Worm (Caenorhabditis elegans) whole organism, L2 larva: Measurements from ENCODE around the gene srd-29.

ENCODE experiments used
- C34F6.9 ChIP-seq: fragments of 150-350 bp; optimal IDR thresholded peaks from 2 replicates; lab custom pipeline; 2014; ENCODE audit warnings: missing biosample characterization, missing genetic modification characterization
- F13H6.1 ChIP-seq: sonication (generic microtip); optimal IDR thresholded peaks from 2 replicates; lab custom pipeline; 2016; ENCODE audit warnings: missing genetic modification characterization, missing compliant biosample characterization
- Y55F3AM.14 ChIP-seq: fragments of 200-800 bp; sonication (Bioruptor generic); optimal IDR thresholded peaks from 2 replicates; lab custom pipeline; 2018; ENCODE audit warnings: mild to moderate bottlenecking, missing genetic modification characterization, missing compliant biosample characterization
- alr-1 ChIP-seq: fragments of 150-350 bp; optimal IDR thresholded peaks from 2 replicates; lab custom pipeline; 2014; ENCODE audit warnings: missing biosample characterization, missing genetic modification characterization
- aly-2 ChIP-seq: fragments of 150-350 bp; optimal IDR thresholded peaks from 2 replicates; lab custom pipeline; 2014; ENCODE audit warnings: missing biosample characterization, missing genetic modification characterization
- blmp-1 ChIP-seq: sonication (generic microtip); optimal IDR thresholded peaks from 2 replicates; lab custom pipeline; 2017; ENCODE audit warnings: missing genetic modification characterization, mild to moderate bottlenecking, missing compliant biosample characterization, antibody characterized with exemption, moderate library complexity; ENCODE audit not compliant: insufficient read depth
- crh-2 ChIP-seq: sonication (generic microtip); optimal IDR thresholded peaks from 2 replicates; lab custom pipeline; 2017; ENCODE audit warnings: missing biosample characterization, missing genetic modification characterization
- dmd-4 ChIP-seq: sonication (generic microtip); optimal IDR thresholded peaks from 2 replicates; lab custom pipeline; 2017; ENCODE audit warnings: missing biosample characterization, missing genetic modification characterization
- egl-27 ChIP-seq: sonication (generic microtip); optimal IDR thresholded peaks from 3 replicates; lab custom pipeline; 2017; ENCODE audit warnings: missing biosample characterization, missing genetic modification reagents, missing genetic modification characterization
- elt-1 ChIP-seq: fragments of 150-350 bp; optimal IDR thresholded peaks from 2 replicates; lab custom pipeline; 2014; ENCODE audit warnings: missing biosample characterization, missing genetic modification characterization
- fos-1 ChIP-seq: fragments of 150-350 bp; optimal IDR thresholded peaks from 2 replicates; lab custom pipeline; 2014; ENCODE audit warnings: missing biosample characterization, missing genetic modification characterization
- gmeb-1 ChIP-seq: fragments of 150-350 bp; optimal IDR thresholded peaks from 2 replicates; lab custom pipeline; 2014; ENCODE audit warnings: missing biosample characterization, missing genetic modification characterization
- lin-11 ChIP-seq: fragments of 150-350 bp; sonication (generic microtip); optimal IDR thresholded peaks from 2 replicates; lab custom pipeline; 2014; ENCODE audit warnings: missing biosample characterization, missing genetic modification characterization, inconsistent platforms, mixed read lengths
- lin-13 ChIP-seq: fragments of 150-350 bp; optimal IDR thresholded peaks from 2 replicates; lab custom pipeline; 2014; ENCODE audit warnings: missing biosample characterization, missing genetic modification reagents, missing genetic modification characterization
- lin-39 ChIP-seq: fragments of 150-350 bp; optimal IDR thresholded peaks from 2 replicates; lab custom pipeline; 2014; ENCODE audit warnings: missing biosample characterization, missing genetic modification reagents, missing genetic modification characterization
- mab-5 ChIP-seq: fragments of 150-350 bp; optimal IDR thresholded peaks from 2 replicates; lab custom pipeline; 2014; ENCODE audit warnings: missing biosample characterization, missing genetic modification characterization
- mdl-1 ChIP-seq, 2 experiments: fragments of 150-350 bp in 1 of 2; sonication (generic microtip) in 1 of 2; optimal IDR thresholded peaks; 2 replicates each; lab custom pipeline; 2017; ENCODE audit warnings: missing biosample characterization in 2 of 2, missing genetic modification characterization in 2 of 2
- nhr-10 ChIP-seq: sonication (generic microtip); optimal IDR thresholded peaks from 2 replicates; lab custom pipeline; 2017; ENCODE audit warnings: missing biosample characterization, missing genetic modification characterization
- nhr-11 ChIP-seq: fragments of 150-350 bp; optimal IDR thresholded peaks from 2 replicates; lab custom pipeline; 2014; ENCODE audit warnings: missing biosample characterization, missing genetic modification characterization
- nhr-129 ChIP-seq: fragments of 150-350 bp; optimal IDR thresholded peaks from 2 replicates; lab custom pipeline; 2014; ENCODE audit warnings: missing biosample characterization, missing genetic modification characterization
- nhr-23 ChIP-seq: fragments of 150-350 bp; optimal IDR thresholded peaks from 2 replicates; lab custom pipeline; 2014; ENCODE audit warnings: missing biosample characterization, missing genetic modification reagents, missing genetic modification characterization
- nhr-237 ChIP-seq: fragments of 150-350 bp; optimal IDR thresholded peaks from 2 replicates; lab custom pipeline; 2014; ENCODE audit warnings: missing biosample characterization, missing genetic modification characterization
- nhr-77 ChIP-seq: fragments of 150-350 bp; optimal IDR thresholded peaks from 2 replicates; lab custom pipeline; 2014; ENCODE audit warnings: missing biosample characterization, missing genetic modification characterization
- peb-1 ChIP-seq: fragments of 150-350 bp; optimal IDR thresholded peaks from 2 replicates; lab custom pipeline; 2014; ENCODE audit warnings: missing biosample characterization, missing genetic modification characterization
- sem-4 ChIP-seq: fragments of 150-350 bp; optimal IDR thresholded peaks from 2 replicates; lab custom pipeline; 2014; ENCODE audit warnings: missing biosample characterization, missing genetic modification reagents, missing genetic modification characterization
- sma-9 ChIP-seq, 2 experiments: fragments of 150-350 bp in 1 of 2; sonication (generic microtip) in 1 of 2; optimal IDR thresholded peaks; 2 replicates each; lab custom pipeline; 2014 to 2016; ENCODE audit warnings: missing genetic modification characterization in 2 of 2, mild to moderate bottlenecking in 1 of 2, missing biosample characterization in 1 of 2, missing compliant biosample characterization in 1 of 2, missing genetic modification reagents in 1 of 2, moderate library complexity in 1 of 2
- snpc-4 ChIP-seq: fragments of 150-350 bp; optimal IDR thresholded peaks from 2 replicates; lab custom pipeline; 2014; ENCODE audit warnings: missing biosample characterization, missing genetic modification characterization
- unc-39 ChIP-seq: fragments of 150-350 bp; optimal IDR thresholded peaks from 2 replicates; lab custom pipeline; 2014; ENCODE audit warnings: missing biosample characterization, missing genetic modification characterization
- unc-55 ChIP-seq: fragments of 150-350 bp; sonication (generic microtip); optimal IDR thresholded peaks from 3 replicates; lab custom pipeline; 2014; ENCODE audit warnings: missing biosample characterization, missing genetic modification reagents, missing genetic modification characterization
- unc-62 ChIP-seq: fragments of 150-350 bp; optimal IDR thresholded peaks from 2 replicates; lab custom pipeline; 2014; ENCODE audit warnings: missing biosample characterization, missing genetic modification reagents, missing genetic modification characterization
- zag-1 ChIP-seq: fragments of 150-350 bp; optimal IDR thresholded peaks from 2 replicates; lab custom pipeline; 2014; ENCODE audit warnings: missing biosample characterization, missing genetic modification characterization
- ztf-11 ChIP-seq: sonication (generic microtip); optimal IDR thresholded peaks from 2 replicates; lab custom pipeline; 2017; ENCODE audit warnings: missing biosample characterization, missing genetic modification characterization
- ztf-4 ChIP-seq: fragments of 150-350 bp; optimal IDR thresholded peaks from 2 replicates; lab custom pipeline; 2014; ENCODE audit warnings: missing biosample characterization, missing genetic modification characterization

srd-29 gene

ce11 chrV:7612044-7612443 lies 23.5 kb upstream of the srd-29 start, which contains the start of gene clec-215:
Gene clec-215 (plus strand): TSS chrV:7612344.
- TF ChIP-seq lin-39 (tag; lab: Kevin White, UChicago) (no peak), Y55F3AM.14 (GFP tag; lab: Kevin White, UChicago) (no peak), blmp-1 (tag; lab: Kevin White, UChicago) (no peak), zag-1 (no peak)

- TF ChIP-seq nhr-77 (tag; lab: Kevin White, UChicago) = no peak
- TF ChIP-seq lin-11 (tag; lab: Kevin White, UChicago) = no peak
- no peak for TF ChIP-seq lin-13
- TF ChIP-seq nhr-237 (tag; lab: Kevin White, UChicago) = no peak
- TF ChIP-seq alr-1 = no peak
- no peak for TF ChIP-seq peb-1 (tag; lab: Kevin White, UChicago)
- no peak for TF ChIP-seq sem-4 (tag; lab: Kevin White, UChicago)
- no peak for TF ChIP-seq C34F6.9
- no peak for TF ChIP-seq egl-27 (tag; lab: Kevin White, UChicago)
- no peak for TF ChIP-seq ztf-4
- TF ChIP-seq elt-1 (tag; lab: Kevin White, UChicago) = no peak
- no peak for TF ChIP-seq unc-39
Observed at ce11 chrV:7618114-7618513, 17.5 kb upstream of the srd-29 start, which contains the start of gene C50E3.15. Gene C50E3.15 (plus strand): TSS chrV:7618414.

ce11 chrV:7622011-7622465 lies 13.5 kb upstream of the srd-29 start, which contains the start of gene C50E3.12:
Gene C50E3.12 (minus strand): TSS chrV:7622061.
- TF ChIP-seq sem-4 (tag; lab: Kevin White, UChicago) (no peak), unc-39 (no peak), aly-2 (tag; lab: Kevin White, UChicago) (no peak), Y55F3AM.14 (GFP tag; lab: Kevin White, UChicago) (no peak), C34F6.9 (no peak), fos-1 (tag; lab: Kevin White, UChicago) (no peak), lin-13 (no peak), snpc-4 (tag; lab: Kevin White, UChicago) (no peak), sma-9 (GFP tag; optimal IDR thresholded peaks at IDR 0.05; lab: Kevin White, UChicago) (no peak), sma-9 (tag; optimal IDR thresholded peaks at IDR 0.05; lab: Kevin White, UChicago) (no peak), gmeb-1 (no peak), elt-1 (tag; lab: Kevin White, UChicago) (no peak)

- TF ChIP-seq F13H6.1 (tag; lab: Kevin White, UChicago) = no peak
- no peak for TF ChIP-seq mab-5
- TF ChIP-seq unc-62 (GFP tag; lab: Kevin White, UChicago) = no peak
Observed at ce11 chrV:7624152-7624551, 11.4 kb upstream of the srd-29 start, which contains the start of gene C50E3.13. Gene C50E3.13 (minus strand): TSS chrV:7624252.

ce11 chrV:7624652-7625051 lies 10.9 kb upstream of the srd-29 start, which contains the start of gene grsp-4:
Gene grsp-4 (plus strand): TSS chrV:7624952.
- TF ChIP-seq nhr-10 (tag; lab: Kevin White, UChicago) (no peak), lin-39 (tag; lab: Kevin White, UChicago) (no peak), nhr-23 (tag; lab: Kevin White, UChicago) (no peak), lin-11 (tag; lab: Kevin White, UChicago) (no peak), unc-55 (GFP tag; lab: Kevin White, UChicago) (no peak), C34F6.9 (no peak), crh-2 (tag; lab: Kevin White, UChicago) (no peak), dmd-4 (tag; lab: Kevin White, UChicago) (no peak), ztf-4 (no peak), nhr-11 (tag; lab: Kevin White, UChicago) (no peak), peb-1 (tag; lab: Kevin White, UChicago) (no peak), nhr-129 (tag; lab: Kevin White, UChicago) (no peak), ztf-11 (tag; lab: Kevin White, UChicago) (no peak), sma-9 (GFP tag; optimal IDR thresholded peaks at IDR 0.05; lab: Kevin White, UChicago) (no peak), sma-9 (tag; optimal IDR thresholded peaks at IDR 0.05; lab: Kevin White, UChicago) (no peak), egl-27 (tag; lab: Kevin White, UChicago) (no peak), gmeb-1 (no peak), elt-1 (tag; lab: Kevin White, UChicago) (no peak), mdl-1 (tag; optimal IDR thresholded peaks at IDR 0.05; lab: Kevin White, UChicago) (no peak), snpc-4 (tag; lab: Kevin White, UChicago) (no peak), F13H6.1 (tag; lab: Kevin White, UChicago) (no peak)
